Worm (Caenorhabditis elegans) whole organism, L2 larva: Measurements from ENCODE around the gene ZK250.13.

Experiments used
- C34F6.9 ChIP-seq: fragments of 150-350 bp; optimal IDR thresholded peaks from 2 replicates; lab custom pipeline; 2014; ENCODE audit warnings: missing biosample characterization, missing genetic modification characterization
- F13H6.1 ChIP-seq: sonication (generic microtip); optimal IDR thresholded peaks from 2 replicates; lab custom pipeline; 2016; ENCODE audit warnings: missing genetic modification characterization, missing compliant biosample characterization
- R02D3.7 ChIP-seq: fragments of 150-350 bp; optimal IDR thresholded peaks from 2 replicates; lab custom pipeline; 2014; ENCODE audit warnings: missing biosample characterization, missing genetic modification characterization
- Y55F3AM.14 ChIP-seq: fragments of 200-800 bp; sonication (Bioruptor generic); optimal IDR thresholded peaks from 2 replicates; lab custom pipeline; 2018; ENCODE audit warnings: mild to moderate bottlenecking, missing genetic modification characterization, missing compliant biosample characterization
- ZK546.5 ChIP-seq: sonication (generic microtip); optimal IDR thresholded peaks from 2 replicates; lab custom pipeline; 2017; ENCODE audit warnings: missing biosample characterization, missing genetic modification characterization
- alr-1 ChIP-seq: fragments of 150-350 bp; optimal IDR thresholded peaks from 2 replicates; lab custom pipeline; 2014; ENCODE audit warnings: missing biosample characterization, missing genetic modification characterization
- aly-2 ChIP-seq: fragments of 150-350 bp; optimal IDR thresholded peaks from 2 replicates; lab custom pipeline; 2014; ENCODE audit warnings: missing biosample characterization, missing genetic modification characterization
- ama-1 ChIP-seq: fragments of 150-350 bp; optimal IDR thresholded peaks from 2 replicates; lab custom pipeline; 2018; ENCODE audit warnings: inconsistent platforms
- blmp-1 ChIP-seq: sonication (generic microtip); optimal IDR thresholded peaks from 2 replicates; lab custom pipeline; 2017; ENCODE audit warnings: missing genetic modification characterization, mild to moderate bottlenecking, missing compliant biosample characterization, antibody characterized with exemption, moderate library complexity; ENCODE audit not compliant: insufficient read depth
- crh-2 ChIP-seq: sonication (generic microtip); optimal IDR thresholded peaks from 2 replicates; lab custom pipeline; 2017; ENCODE audit warnings: missing biosample characterization, missing genetic modification characterization
- fos-1 ChIP-seq: fragments of 150-350 bp; optimal IDR thresholded peaks from 2 replicates; lab custom pipeline; 2014; ENCODE audit warnings: missing biosample characterization, missing genetic modification characterization
- gmeb-1 ChIP-seq: fragments of 150-350 bp; optimal IDR thresholded peaks from 2 replicates; lab custom pipeline; 2014; ENCODE audit warnings: missing biosample characterization, missing genetic modification characterization
- lin-11 ChIP-seq: fragments of 150-350 bp; sonication (generic microtip); optimal IDR thresholded peaks from 2 replicates; lab custom pipeline; 2014; ENCODE audit warnings: missing biosample characterization, missing genetic modification characterization, inconsistent platforms, mixed read lengths
- lsy-2 ChIP-seq, 2 experiments: fragments of 150-350 bp in 1 of 2; sonication (generic microtip) in 1 of 2; optimal IDR thresholded peaks; 2 replicates each; lab custom pipeline; 2014 to 2017; ENCODE audit warnings: missing biosample characterization in 2 of 2, missing genetic modification characterization in 2 of 2
- mab-5 ChIP-seq: fragments of 150-350 bp; optimal IDR thresholded peaks from 2 replicates; lab custom pipeline; 2014; ENCODE audit warnings: missing biosample characterization, missing genetic modification characterization
- mbf-1 ChIP-seq: sonication (generic microtip); optimal IDR thresholded peaks from 2 replicates; lab custom pipeline; 2017; ENCODE audit warnings: missing biosample characterization, missing genetic modification characterization
- mdl-1 ChIP-seq, 2 experiments: fragments of 150-350 bp in 1 of 2; sonication (generic microtip) in 1 of 2; optimal IDR thresholded peaks; 2 replicates each; lab custom pipeline; 2017; ENCODE audit warnings: missing biosample characterization in 2 of 2, missing genetic modification characterization in 2 of 2
- nhr-10 ChIP-seq: sonication (generic microtip); optimal IDR thresholded peaks from 2 replicates; lab custom pipeline; 2017; ENCODE audit warnings: missing biosample characterization, missing genetic modification characterization
- nhr-129 ChIP-seq: fragments of 150-350 bp; optimal IDR thresholded peaks from 2 replicates; lab custom pipeline; 2014; ENCODE audit warnings: missing biosample characterization, missing genetic modification characterization
- nhr-23 ChIP-seq: fragments of 150-350 bp; optimal IDR thresholded peaks from 2 replicates; lab custom pipeline; 2014; ENCODE audit warnings: missing biosample characterization, missing genetic modification reagents, missing genetic modification characterization
- nhr-25 ChIP-seq: fragments of 150-350 bp; sonication (generic microtip); optimal IDR thresholded peaks from 3 replicates; lab custom pipeline; 2014; ENCODE audit warnings: missing biosample characterization, missing genetic modification characterization
- nhr-6 ChIP-seq: fragments of 150-350 bp; optimal IDR thresholded peaks from 2 replicates; lab custom pipeline; 2014; ENCODE audit warnings: missing biosample characterization, missing genetic modification characterization
- nhr-77 ChIP-seq: fragments of 150-350 bp; optimal IDR thresholded peaks from 2 replicates; lab custom pipeline; 2014; ENCODE audit warnings: missing biosample characterization, missing genetic modification characterization
- peb-1 ChIP-seq: fragments of 150-350 bp; optimal IDR thresholded peaks from 2 replicates; lab custom pipeline; 2014; ENCODE audit warnings: missing biosample characterization, missing genetic modification characterization
- skn-1 ChIP-seq: sonication (generic microtip); optimal IDR thresholded peaks from 2 replicates; lab custom pipeline; 2017; ENCODE audit warnings: missing biosample characterization, missing genetic modification characterization
- sma-3 ChIP-seq: sonication (generic microtip); optimal IDR thresholded peaks from 2 replicates; lab custom pipeline; 2016; ENCODE audit warnings: missing genetic modification reagents, missing genetic modification characterization, missing compliant biosample characterization
- sma-9 ChIP-seq, 2 experiments: fragments of 150-350 bp in 1 of 2; sonication (generic microtip) in 1 of 2; optimal IDR thresholded peaks; 2 replicates each; lab custom pipeline; 2014 to 2016; ENCODE audit warnings: missing genetic modification characterization in 2 of 2, mild to moderate bottlenecking in 1 of 2, missing biosample characterization in 1 of 2, missing compliant biosample characterization in 1 of 2, missing genetic modification reagents in 1 of 2, moderate library complexity in 1 of 2
- snpc-4 ChIP-seq: fragments of 150-350 bp; optimal IDR thresholded peaks from 2 replicates; lab custom pipeline; 2014; ENCODE audit warnings: missing biosample characterization, missing genetic modification characterization
- unc-39 ChIP-seq: fragments of 150-350 bp; optimal IDR thresholded peaks from 2 replicates; lab custom pipeline; 2014; ENCODE audit warnings: missing biosample characterization, missing genetic modification characterization
- unc-55 ChIP-seq: fragments of 150-350 bp; sonication (generic microtip); optimal IDR thresholded peaks from 3 replicates; lab custom pipeline; 2014; ENCODE audit warnings: missing biosample characterization, missing genetic modification reagents, missing genetic modification characterization
- ztf-1 ChIP-seq: fragments of 200-800 bp; sonication (Bioruptor generic); conservative IDR thresholded peaks from 2 replicates; pipeline ENCODE4 v1.3.6; 2022; ENCODE audit warnings: missing genetic modification characterization, missing compliant biosample characterization
- ztf-11 ChIP-seq: sonication (generic microtip); optimal IDR thresholded peaks from 2 replicates; lab custom pipeline; 2017; ENCODE audit warnings: missing biosample characterization, missing genetic modification characterization
- ztf-4 ChIP-seq: fragments of 150-350 bp; optimal IDR thresholded peaks from 2 replicates; lab custom pipeline; 2014; ENCODE audit warnings: missing biosample characterization, missing genetic modification characterization

Gene ZK250.13

DNA sequence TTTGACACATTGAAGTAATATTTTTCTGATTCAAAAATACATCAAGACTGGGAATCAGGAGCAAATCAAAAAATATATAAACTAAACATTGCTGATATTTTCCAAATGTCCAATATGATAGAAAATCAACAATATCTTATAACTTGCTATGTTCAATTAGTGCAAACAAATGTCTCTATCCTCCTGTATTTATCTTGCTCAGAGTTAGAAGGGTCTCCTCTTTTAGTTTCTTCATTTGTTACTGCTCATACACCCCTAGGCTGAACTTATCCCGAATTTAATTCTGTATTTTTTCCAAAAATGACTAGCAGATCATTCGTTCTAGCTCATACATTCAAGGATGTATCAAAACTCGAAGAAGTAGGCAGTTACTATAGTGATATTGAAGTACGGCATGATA lies 37.6 kb downstream of the ZK250.13 start, which contains the start of gene math-23:
math-23 (plus strand) TSS at position 301 of the 400 bp plus-strand sequence.
- TF ChIP-seq alr-1 (tag; lab: Kevin White, UChicago) (no peak), unc-55 (no peak), peb-1 (no peak), ztf-1 (GFP tag; lab: Robert Waterston, UW) (no peak), skn-1 (tag; lab: Kevin White, UChicago) (no peak), aly-2 (no peak), mab-5 (no peak)

DNA sequence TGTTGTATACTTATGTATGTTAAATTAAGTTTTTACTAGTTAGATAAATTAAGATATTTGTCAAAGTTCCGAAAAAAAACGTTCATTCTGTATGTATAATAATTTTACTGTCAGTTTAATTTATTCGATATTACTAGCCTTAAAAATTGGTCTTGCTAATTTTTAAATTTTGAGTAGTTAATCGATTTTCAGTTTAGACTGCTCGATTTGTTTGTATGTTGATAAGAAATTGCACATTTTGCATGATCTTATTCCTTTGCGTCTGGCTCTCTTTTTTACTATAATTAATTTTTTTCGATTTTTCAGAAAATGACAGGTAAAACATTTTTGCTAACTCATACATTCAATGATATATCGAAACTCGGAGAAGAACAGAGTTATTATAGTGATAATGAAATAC lies 39.6 kb downstream of the ZK250.13 start, which contains the start of gene math-24:
math-24 (plus strand) TSS at position 301 of the 400 bp plus-strand sequence.
- TF ChIP-seq ama-1 (lab: Kevin White, UChicago) (no peak), nhr-6 (tag; lab: Kevin White, UChicago) (no peak), mab-5 (no peak)

DNA sequence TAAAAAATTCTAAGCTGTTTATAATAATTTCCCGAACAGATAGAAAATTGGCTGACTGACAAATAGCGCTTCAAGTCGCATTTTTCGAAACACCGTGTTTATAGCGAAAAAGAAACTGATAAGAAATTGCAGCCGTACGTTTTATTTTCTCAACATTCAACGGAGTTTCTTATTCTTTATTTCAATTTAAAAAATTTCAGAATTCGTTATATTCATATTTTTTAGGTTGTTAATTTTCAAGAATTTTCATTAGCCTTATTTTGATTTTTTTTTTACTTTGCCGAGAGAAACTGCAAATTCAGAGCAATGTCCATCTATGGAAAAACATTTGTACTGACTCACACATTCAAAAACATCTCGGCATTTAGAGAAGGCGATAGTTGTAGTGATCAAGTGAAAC lies 41.6 kb downstream of the ZK250.13 start, which contains the start of gene C46F9.6:
C46F9.6 (plus strand) TSS at position 301 of the 400 bp plus-strand sequence.
- no peak for TF ChIP-seq sma-9 (GFP tag; optimal IDR thresholded peaks at IDR 0.05; lab: Kevin White, UChicago)
- TF ChIP-seq sma-9 (tag; optimal IDR thresholded peaks at IDR 0.05; lab: Kevin White, UChicago), result no peak
- TF ChIP-seq fos-1, result peak; percentile 9

DNA sequence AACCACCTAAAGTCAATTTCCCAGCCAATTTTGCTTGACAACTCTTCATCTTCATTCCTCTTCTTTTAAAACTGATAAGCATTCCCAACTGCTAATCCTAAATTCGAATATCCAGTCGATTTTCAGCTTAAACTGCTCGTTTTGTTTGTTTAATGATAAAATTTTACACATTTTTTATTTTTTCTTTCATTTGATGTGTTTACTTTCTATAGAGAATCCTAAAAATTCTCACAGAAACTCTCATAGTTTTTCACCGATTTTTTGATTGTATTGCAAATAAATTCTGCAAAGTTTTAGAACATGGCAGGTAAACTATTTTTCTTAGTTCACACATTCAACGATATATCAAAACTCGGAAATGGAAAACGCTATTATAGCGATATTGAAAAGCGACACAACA lies 43.8 kb downstream of the ZK250.13 start, which contains the start of gene math-25:
math-25 (plus strand) TSS at position 301 of the 400 bp plus-strand sequence.
- no peak for TF ChIP-seq gmeb-1 (tag; lab: Kevin White, UChicago)
- TF ChIP-seq F13H6.1 (tag; lab: Kevin White, UChicago), result no peak
- no peak for TF ChIP-seq nhr-25
- no peak for TF ChIP-seq nhr-77
- no peak for TF ChIP-seq snpc-4
- TF ChIP-seq nhr-129 (tag; lab: Kevin White, UChicago), result no peak
- no peak for TF ChIP-seq blmp-1 (tag; lab: Kevin White, UChicago)
- TF ChIP-seq mdl-1 (tag; optimal IDR thresholded peaks at IDR 0.05; lab: Kevin White, UChicago), result no peak
- no peak for TF ChIP-seq sma-9 (GFP tag; optimal IDR thresholded peaks at IDR 0.05; lab: Kevin White, UChicago)
- TF ChIP-seq sma-9 (tag; optimal IDR thresholded peaks at IDR 0.05; lab: Kevin White, UChicago), result no peak
- TF ChIP-seq, all 48 proteins: peak for 0

DNA sequence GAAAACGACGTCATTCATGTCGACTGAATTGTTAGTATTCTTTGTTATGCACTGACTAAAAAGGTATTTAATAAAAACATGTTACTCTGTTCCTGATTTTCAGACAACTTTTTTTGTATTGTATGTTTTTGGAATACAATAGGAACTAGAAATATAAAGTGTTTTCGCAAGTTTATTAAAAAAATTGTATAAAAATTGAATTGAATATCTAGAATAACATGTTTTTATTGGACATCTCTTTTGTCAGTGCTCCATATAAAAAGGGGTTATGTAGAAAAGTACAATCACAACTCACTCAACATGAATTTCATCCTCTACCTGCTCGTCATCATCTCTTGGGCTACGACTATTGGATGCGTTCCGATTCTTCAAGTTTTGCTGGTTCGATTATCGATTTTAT lies 44.3 kb downstream of the ZK250.13 start, which contains the start of gene C46F9.5:
C46F9.5 (plus strand) TSS at position 301 of the 400 bp plus-strand sequence.
- TF ChIP-seq aly-2 (no peak), lsy-2 (tag; optimal IDR thresholded peaks at IDR 0.05; lab: Kevin White, UChicago) (no peak), mdl-1 (tag; optimal IDR thresholded peaks at IDR 0.05; lab: Kevin White, UChicago) (no peak), nhr-10 (tag; lab: Kevin White, UChicago) (no peak), ztf-4 (no peak), ZK546.5 (no peak), F13H6.1 (tag; lab: Kevin White, UChicago) (no peak), lin-11 (tag; lab: Kevin White, UChicago) (no peak), snpc-4 (no peak), ztf-11 (tag; lab: Kevin White, UChicago) (no peak), fos-1 (no peak), Y55F3AM.14 (GFP tag; lab: Kevin White, UChicago) (no peak), sma-3 (GFP tag; lab: Kevin White, UChicago) (no peak), unc-39 (tag; lab: Kevin White, UChicago) (no peak), nhr-129 (tag; lab: Kevin White, UChicago) (no peak), nhr-6 (tag; lab: Kevin White, UChicago) (no peak), nhr-23 (no peak)
- TF ChIP-seq, all 48 proteins: peak for 0

DNA sequence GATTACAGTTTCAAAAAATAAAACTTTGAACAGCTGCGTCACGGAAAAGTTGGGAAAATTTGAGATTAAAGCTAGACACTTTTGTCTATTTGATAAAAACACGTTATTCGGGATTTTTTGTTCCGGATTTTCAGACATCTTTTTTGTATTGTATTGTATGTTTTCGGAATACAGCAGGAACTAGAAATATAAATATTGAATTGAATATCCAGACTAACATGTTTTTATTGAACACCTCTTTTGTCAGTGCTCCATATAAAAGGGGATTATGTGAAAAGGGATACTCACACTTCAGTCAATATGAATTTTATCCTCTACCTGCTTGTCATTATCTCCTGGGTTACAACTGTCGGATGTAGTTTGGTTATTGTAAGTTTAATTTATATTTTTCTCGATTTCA lies 45.6 kb downstream of the ZK250.13 start, which contains the start of gene C16C4.1:
C16C4.1 (plus strand) TSS at position 301 of the 400 bp plus-strand sequence.
- TF ChIP-seq crh-2 (tag; lab: Kevin White, UChicago) (no peak), mdl-1 (tag; optimal IDR thresholded peaks at IDR 0.05; lab: Kevin White, UChicago) (no peak), Y55F3AM.14 (GFP tag; lab: Kevin White, UChicago) (no peak), C34F6.9 (no peak), ztf-11 (tag; lab: Kevin White, UChicago) (no peak), R02D3.7 (tag; lab: Kevin White, UChicago) (no peak), unc-55 (no peak), nhr-10 (tag; lab: Kevin White, UChicago) (no peak), mbf-1 (tag; lab: Kevin White, UChicago) (no peak), skn-1 (tag; lab: Kevin White, UChicago) (no peak)
